Worm (Caenorhabditis elegans) whole organism, L4 larva: ENCODE results near the gene Y52E8A.2.

Experiments
- F10B5.3 ChIP-seq: sonication (generic microtip); optimal IDR thresholded peaks from 2 replicates; lab custom pipeline; 2016; ENCODE audit warnings: mild to moderate bottlenecking, missing genetic modification characterization, missing compliant biosample characterization
- F44E2.7 ChIP-seq: fragments of 200-800 bp; sonication (Bioruptor generic); IDR thresholded peaks from 2 replicates; pipeline ENCODE4 v2.1.2; 2022; ENCODE audit warnings: missing genetic modification characterization, missing compliant biosample characterization
- F49E8.2 ChIP-seq: sonication (generic microtip); optimal IDR thresholded peaks from 2 replicates; lab custom pipeline; 2016; ENCODE audit warnings: missing compliant biosample characterization, mild to moderate bottlenecking, missing genetic modification characterization, borderline replicate concordance
- ces-1 ChIP-seq: fragments of 150-350 bp; sonication (generic microtip); optimal IDR thresholded peaks from 4 replicates; lab custom pipeline; 2014; ENCODE audit warnings: missing biosample characterization, missing genetic modification reagents, missing genetic modification characterization
- ctbp-1 ChIP-seq: fragments of 200-800 bp; sonication (Bioruptor generic); IDR thresholded peaks from 2 replicates; pipeline ENCODE4 v1.3.6; 2022; ENCODE audit warnings: missing genetic modification reagents, missing genetic modification characterization, missing compliant biosample characterization
- hlh-11 ChIP-seq: fragments of 200-800 bp; sonication (Bioruptor generic); optimal IDR thresholded peaks from 2 replicates; lab custom pipeline; 2018; ENCODE audit warnings: mild to moderate bottlenecking, missing genetic modification characterization, missing compliant biosample characterization
- lin-38 ChIP-seq: fragments of 200-800 bp; sonication (Bioruptor generic); IDR thresholded peaks from 2 replicates; pipeline ENCODE4 v1.3.6; 2022; ENCODE audit warnings: missing genetic modification reagents, missing genetic modification characterization, missing compliant biosample characterization
- mdt-29 ChIP-seq: fragments of 200-800 bp; sonication (Bioruptor generic); IDR thresholded peaks from 2 replicates; pipeline ENCODE4 v1.3.6; 2022; ENCODE audit warnings: missing genetic modification reagents, missing genetic modification characterization, missing compliant biosample characterization
- nhr-11 ChIP-seq: fragments of 150-350 bp; optimal IDR thresholded peaks from 2 replicates; lab custom pipeline; 2014; ENCODE audit warnings: missing biosample characterization, missing genetic modification characterization
- nhr-6 ChIP-seq: fragments of 150-350 bp; optimal IDR thresholded peaks from 2 replicates; lab custom pipeline; 2014; ENCODE audit warnings: missing biosample characterization, missing genetic modification characterization

DNA sequence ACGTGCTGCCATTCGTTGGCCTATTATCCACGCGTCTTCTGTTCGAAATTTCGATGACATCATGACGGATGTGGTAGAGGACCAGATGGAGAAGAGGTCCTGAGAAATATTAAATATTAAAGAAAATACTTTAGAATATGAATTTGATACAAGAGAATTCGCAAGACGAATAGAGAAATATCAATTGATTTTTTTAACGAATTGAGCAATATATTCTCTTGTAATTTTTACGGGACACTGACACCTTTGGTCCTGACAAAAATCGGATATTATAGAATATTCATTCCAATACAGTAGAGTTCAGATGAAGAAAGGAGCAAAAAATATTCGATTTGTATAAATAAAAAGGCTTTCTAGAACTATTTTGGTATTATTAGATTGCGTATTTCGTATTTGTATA, 32.5 kb upstream of the Y52E8A.2 start, which contains the start of gene C01F1.6:
- TF ChIP-seq F49E8.2 (tag; lab: Kevin White, UChicago) (no peak), F10B5.3 (tag; lab: Kevin White, UChicago) (no peak), mdt-29 (no peak), hlh-11 (tag; lab: Kevin White, UChicago) (no peak), lin-38 (no peak), F44E2.7 (no peak), ces-1 (GFP tag; lab: Kevin White, UChicago) (no peak), ctbp-1 (no peak), nhr-11 (tag; lab: Kevin White, UChicago) (no peak), nhr-6 (tag; lab: Kevin White, UChicago) (no peak)
